Worm (Caenorhabditis elegans) whole organism, mixed stage, embryonic: ENCODE data around the gene T19H5.6.

ENCODE experiments used
- bed-3 ChIP-seq: fragments of 200-800 bp; sonication (Bioruptor generic); optimal IDR thresholded peaks from 3 replicates; lab custom pipeline; 2018; ENCODE audit warnings: mild to moderate bottlenecking, missing genetic modification characterization, moderate library complexity, missing compliant biosample characterization
- blmp-1 ChIP-seq: fragments of 150-350 bp; optimal IDR thresholded peaks from 2 replicates; lab custom pipeline; 2014; ENCODE audit warnings: missing biosample characterization, missing genetic modification characterization
- ceh-39 ChIP-seq: fragments of 150-350 bp; optimal IDR thresholded peaks from 2 replicates; lab custom pipeline; 2014; ENCODE audit warnings: missing biosample characterization, missing genetic modification characterization
- ceh-83 ChIP-seq: fragments of 200-800 bp; sonication (Bioruptor generic); optimal IDR thresholded peaks from 2 replicates; lab custom pipeline; 2018; ENCODE audit warnings: mild to moderate bottlenecking, missing genetic modification characterization, missing compliant biosample characterization
- ces-1 ChIP-seq: fragments of 150-350 bp; optimal IDR thresholded peaks from 2 replicates; lab custom pipeline; 2014; ENCODE audit warnings: missing biosample characterization, missing genetic modification reagents, missing genetic modification characterization
- cnd-1 ChIP-seq: fragments of 200-800 bp; sonication (Bioruptor generic); optimal IDR thresholded peaks from 2 replicates; lab custom pipeline; 2018; ENCODE audit warnings: mild to moderate bottlenecking, missing genetic modification characterization, missing compliant biosample characterization
- drap-1 ChIP-seq: fragments of 200-800 bp; sonication (Bioruptor generic); optimal IDR thresholded peaks from 3 replicates; lab custom pipeline; 2018; ENCODE audit warnings: mild to moderate bottlenecking, missing genetic modification characterization, missing compliant biosample characterization
- elt-1 ChIP-seq: sonication (generic microtip); optimal IDR thresholded peaks from 2 replicates; lab custom pipeline; 2017; ENCODE audit warnings: missing genetic modification characterization, mild to moderate bottlenecking, missing compliant biosample characterization, antibody characterized with exemption, moderate library complexity, borderline replicate concordance; ENCODE audit not compliant: insufficient read depth
- elt-3 ChIP-seq: fragments of 150-350 bp; optimal IDR thresholded peaks from 2 replicates; lab custom pipeline; 2014; ENCODE audit warnings: missing biosample characterization, missing genetic modification characterization
- ham-2 ChIP-seq: fragments of 200-800 bp; sonication (Bioruptor generic); optimal IDR thresholded peaks from 2 replicates; lab custom pipeline; 2018; ENCODE audit warnings: mild to moderate bottlenecking, missing genetic modification characterization, missing compliant biosample characterization
- hlh-1 ChIP-seq: fragments of 150-350 bp; optimal IDR thresholded peaks from 2 replicates; lab custom pipeline; 2014; ENCODE audit warnings: missing biosample characterization, missing genetic modification reagents, missing genetic modification characterization
- lin-13 ChIP-seq: fragments of 150-350 bp; optimal IDR thresholded peaks from 2 replicates; lab custom pipeline; 2014; ENCODE audit warnings: missing biosample characterization, missing genetic modification characterization
- lsy-2 ChIP-seq: fragments of 150-350 bp; optimal IDR thresholded peaks from 2 replicates; lab custom pipeline; 2014; ENCODE audit warnings: missing biosample characterization, missing genetic modification characterization
- mab-5 ChIP-seq: fragments of 150-350 bp; optimal IDR thresholded peaks from 2 replicates; lab custom pipeline; 2014; ENCODE audit warnings: missing biosample characterization, missing genetic modification characterization
- mep-1 ChIP-seq: fragments of 150-350 bp; optimal IDR thresholded peaks from 2 replicates; lab custom pipeline; 2017; ENCODE audit warnings: missing biosample characterization, missing genetic modification reagents, missing genetic modification characterization, inconsistent platforms
- mls-2 ChIP-seq: sonication (generic microtip); optimal IDR thresholded peaks from 2 replicates; lab custom pipeline; 2016; ENCODE audit warnings: mild to moderate bottlenecking, missing genetic modification characterization, moderate library complexity, missing compliant biosample characterization
- nhr-12 ChIP-seq: fragments of 150-350 bp; optimal IDR thresholded peaks from 2 replicates; lab custom pipeline; 2014; ENCODE audit warnings: missing biosample characterization, missing genetic modification characterization
- nhr-2 ChIP-seq: fragments of 150-350 bp; optimal IDR thresholded peaks from 2 replicates; lab custom pipeline; 2014; ENCODE audit warnings: missing biosample characterization, missing genetic modification characterization
- nhr-237 ChIP-seq: fragments of 150-350 bp; optimal IDR thresholded peaks from 2 replicates; lab custom pipeline; 2014; ENCODE audit warnings: missing biosample characterization, missing genetic modification characterization
- nhr-76 ChIP-seq: sonication (generic microtip); optimal IDR thresholded peaks from 2 replicates; lab custom pipeline; 2017; ENCODE audit warnings: missing biosample characterization, missing genetic modification characterization
- pha-4 ChIP-seq: fragments of 150-350 bp; optimal IDR thresholded peaks from 2 replicates; lab custom pipeline; 2018; ENCODE audit warnings: missing biosample characterization, missing genetic modification reagents, missing genetic modification characterization
- sem-2 ChIP-seq: fragments of 200-800 bp; sonication (Bioruptor generic); optimal IDR thresholded peaks from 2 replicates; lab custom pipeline; 2018; ENCODE audit warnings: mild to moderate bottlenecking, missing genetic modification characterization, missing compliant biosample characterization
- sptf-1 ChIP-seq: sonication (generic microtip); optimal IDR thresholded peaks from 2 replicates; lab custom pipeline; 2017; ENCODE audit warnings: mild to moderate bottlenecking, missing genetic modification characterization, moderate library complexity, missing compliant biosample characterization
- tbx-8 ChIP-seq: fragments of 200-800 bp; sonication (Bioruptor generic); optimal IDR thresholded peaks from 2 replicates; lab custom pipeline; 2018; ENCODE audit warnings: mild to moderate bottlenecking, missing genetic modification characterization, moderate library complexity, missing compliant biosample characterization
- unc-120 ChIP-seq: sonication (generic microtip); optimal IDR thresholded peaks from 2 replicates; lab custom pipeline; 2017; ENCODE audit warnings: missing genetic modification characterization, missing compliant biosample characterization; ENCODE audit not compliant: poor library complexity, severe bottlenecking
- unc-39 ChIP-seq: fragments of 150-350 bp; optimal IDR thresholded peaks from 2 replicates; lab custom pipeline; 2014; ENCODE audit warnings: missing biosample characterization, missing genetic modification characterization
- unc-62 ChIP-seq: fragments of 150-350 bp; optimal IDR thresholded peaks from 2 replicates; lab custom pipeline; 2014; ENCODE audit warnings: missing biosample characterization, missing genetic modification reagents, missing genetic modification characterization
- zip-8 ChIP-seq: fragments of 150-350 bp; optimal IDR thresholded peaks from 2 replicates; lab custom pipeline; 2014; ENCODE audit warnings: missing biosample characterization, missing genetic modification characterization

The T19H5.6 gene

ce11 chrII:9481427-9481826 is 11.4 kb upstream of the T19H5.6 start:
- TF ChIP-seq nhr-76 (tag; lab: Kevin White, UChicago) (no peak), elt-3 (tag; lab: Kevin White, UChicago) (no peak), nhr-2 (tag; lab: Kevin White, UChicago) (no peak), nhr-237 (tag; lab: Kevin White, UChicago) (no peak), sptf-1 (tag; lab: Kevin White, UChicago) (no peak), mls-2 (no peak), zip-8 (tag; lab: Kevin White, UChicago) (no peak), cnd-1 (no peak), mep-1 (no peak), ces-1 (GFP tag; lab: Kevin White, UChicago) (no peak), ceh-83 (GFP tag; lab: Kevin White, UChicago) (no peak)

- TF ChIP-seq ces-1 (GFP tag; lab: Kevin White, UChicago) (no peak), sem-2 (GFP tag; lab: Kevin White, UChicago) (no peak), nhr-2 (tag; lab: Kevin White, UChicago) (no peak), tbx-8 (no peak), mls-2 (no peak), pha-4 (no peak), sptf-1 (tag; lab: Kevin White, UChicago) (no peak), ceh-39 (tag; lab: Kevin White, UChicago) (no peak), mep-1 (no peak), lsy-2 (no peak), cnd-1 (no peak), ceh-83 (GFP tag; lab: Kevin White, UChicago) (no peak)
Measured at ce11 chrII:9480006-9480405, 10.0 kb upstream of the T19H5.6 start, which contains the start of gene T19H5.7. TSS of gene T19H5.7 (minus strand) at chrII:9480106.

DNA sequence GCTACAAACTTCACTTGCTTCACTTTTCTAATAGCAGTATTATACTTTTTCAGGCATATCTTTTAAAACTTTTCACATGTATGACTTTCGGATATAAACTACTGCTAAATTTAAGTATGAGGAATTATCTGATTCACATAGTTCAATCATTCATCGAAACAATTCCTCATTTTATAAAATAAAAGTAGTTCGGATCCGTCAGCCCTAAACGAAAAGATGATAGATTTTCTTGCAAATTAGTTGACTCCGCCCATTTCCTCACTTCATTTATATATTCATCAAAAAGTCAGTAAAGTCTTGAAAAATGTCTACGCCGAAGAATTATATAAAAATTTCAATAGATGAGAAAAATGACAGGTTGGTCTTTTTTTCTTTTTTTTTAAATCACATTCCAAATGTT is 7.5 kb upstream of the T19H5.6 start, which contains the start of gene chil-27:
chil-27 (plus strand) TSS at position 301 of the 400 bp plus-strand sequence.
- TF ChIP-seq elt-1 (tag; lab: Kevin White, UChicago) (no peak), unc-62 (GFP tag; lab: Kevin White, UChicago) (no peak), unc-120 (tag; lab: Kevin White, UChicago) (no peak), nhr-76 (tag; lab: Kevin White, UChicago) (no peak), pha-4 (no peak), sptf-1 (tag; lab: Kevin White, UChicago) (no peak), nhr-12 (no peak), ham-2 (GFP tag; lab: Kevin White, UChicago) (no peak), lin-13 (no peak), tbx-8 (no peak)

DNA sequence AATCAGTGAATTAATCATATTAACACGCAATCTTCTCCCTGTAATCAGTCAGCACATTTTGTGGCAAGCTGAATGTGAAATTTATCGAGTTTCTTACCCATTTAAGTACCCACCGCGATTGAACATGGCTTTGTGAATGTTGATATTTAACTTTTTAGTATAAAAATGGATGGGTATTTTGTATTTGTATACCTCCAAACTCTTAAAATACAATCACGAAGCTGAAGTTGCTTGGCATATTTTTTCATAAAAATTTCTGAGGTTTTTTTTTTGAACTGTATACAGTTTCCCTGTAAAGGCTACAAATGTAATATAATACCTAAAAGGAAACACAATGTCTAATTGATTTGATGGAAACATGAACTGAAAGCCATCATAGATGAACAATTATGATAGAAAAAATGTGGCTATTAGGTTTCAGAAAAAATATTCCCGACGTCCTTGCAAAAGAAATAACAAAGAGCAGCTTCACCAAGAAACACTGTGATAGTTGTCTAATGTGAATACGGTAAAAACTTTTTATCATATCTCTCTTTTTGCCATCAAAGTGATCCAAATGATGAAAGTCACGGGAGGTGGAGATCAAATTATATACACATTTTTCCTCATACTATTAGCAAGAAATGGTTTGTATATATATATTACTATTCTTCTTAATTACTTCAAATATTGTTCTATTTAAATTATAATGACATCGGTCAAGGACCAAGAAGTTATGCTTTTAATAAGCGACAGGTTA is 4.5 kb upstream of the T19H5.6 start, which contains the start of the genes chil-25 and chil-26:
chil-25 (minus strand) TSS at position 101 of the 739 bp plus-strand sequence.
chil-26 (plus strand) TSS at position 689 of the 739 bp plus-strand sequence.
- TF ChIP-seq bed-3: no peak
- TF ChIP-seq blmp-1: no peak
- TF ChIP-seq elt-3 (tag; lab: Kevin White, UChicago): no peak
- no peak for TF ChIP-seq drap-1 (GFP tag; lab: Kevin White, UChicago)
- TF ChIP-seq nhr-76 (tag; lab: Kevin White, UChicago): no peak
- no peak for TF ChIP-seq sem-2 (GFP tag; lab: Kevin White, UChicago)
- no peak for TF ChIP-seq nhr-12

DNA sequence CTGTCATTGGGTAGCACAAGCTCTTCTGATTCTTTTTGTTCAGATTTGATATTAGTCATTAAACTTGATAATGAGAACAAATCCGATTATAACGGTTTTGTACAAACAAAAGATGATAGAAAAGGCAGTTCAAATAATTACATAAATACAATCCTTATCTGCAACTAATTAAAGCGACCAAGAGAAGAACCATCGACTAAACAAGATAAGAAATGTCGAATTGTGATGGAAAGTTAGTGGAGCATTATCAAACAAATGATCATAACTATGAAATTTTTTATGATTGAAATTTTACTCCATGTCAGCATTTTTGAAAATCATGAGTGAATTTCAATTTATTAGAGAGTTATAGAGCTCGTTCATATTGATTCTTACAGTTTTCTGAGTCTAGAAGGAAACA is 1.6 kb downstream of the T19H5.6 start, which contains the start of gene chil-23:
chil-23 (minus strand) TSS at position 198 of the 400 bp plus-strand sequence.
- TF ChIP-seq ces-1 (GFP tag; lab: Kevin White, UChicago): no peak
- TF ChIP-seq sem-2 (GFP tag; lab: Kevin White, UChicago): no peak
- no peak for TF ChIP-seq mab-5
- TF ChIP-seq zip-8 (tag; lab: Kevin White, UChicago): no peak

ce11 chrII:9466095-9466494 is 3.9 kb downstream of the T19H5.6 start, which contains the start of gene chil-22:
TSS of gene chil-22 (minus strand) at chrII:9466195.
- TF ChIP-seq hlh-1 (no peak), unc-39 (no peak), ceh-83 (GFP tag; lab: Kevin White, UChicago) (no peak), nhr-12 (no peak)
